Fruit fly (Drosophila melanogaster): ENCODE measurements around the gene CG13116.

CG13116 gene

dm6 chr2L:9758856-9759255 lies 29.1 kb downstream of the CG13116 start (continued):
- TF ChIP-seq CG13287 (GFP tag; IDR thresholded peaks at IDR 0.05; ENCODE audit: partially characterized antibody) (peak; percentile 95), cato (GFP tag; optimal IDR thresholded peaks at IDR 0.05; ENCODE audit: borderline replicate concordance) (peak; percentile 4), CG13123 (GFP tag; optimal IDR thresholded peaks at IDR 0.05) (no peak), Pdp1 (GFP tag; optimal IDR thresholded peaks at IDR 0.05) (peak; percentile 41 to 54), Ssrp (tag; optimal IDR thresholded peaks at IDR 0.05) (no peak), Ravus (GFP tag; IDR thresholded peaks at IDR 0.05) (no peak), Hsf (GFP tag; optimal IDR thresholded peaks at IDR 0.05) (peak; percentile 40), tap (tag; optimal IDR thresholded peaks at IDR 0.05) (peak; percentile 7), ssp (GFP tag; IDR thresholded peaks at IDR 0.05) (peak; percentile 45), pho (GFP tag; optimal IDR thresholded peaks at IDR 0.05) (peak; percentile 67), Meics (GFP tag; optimal IDR thresholded peaks at IDR 0.05) (peak; percentile 58), CG8924 (tag; optimal IDR thresholded peaks at IDR 0.05) (peak; percentile 61), Camta (GFP tag; optimal IDR thresholded peaks at IDR 0.05) (no peak), prd (optimal IDR thresholded peaks at IDR 0.05) (no peak), prd (GFP tag; IDR thresholded peaks at IDR 0.05) (peak; percentile 88), CG13775 (GFP tag; optimal IDR thresholded peaks at IDR 0.05) (peak; percentile 36), Jarid2 (GFP tag; optimal IDR thresholded peaks at IDR 0.05) (no peak), CG5953 (GFP tag; IDR thresholded peaks at IDR 0.05) (0 out of 2 replicates have a peak, but pooled peaks have one; percentile 18), CG15479 (GFP tag; optimal IDR thresholded peaks at IDR 0.05) (peak; percentile 3), zfh1 (GFP tag; IDR thresholded peaks at IDR 0.05) (peak; percentile 79), CG2202 (tag; optimal IDR thresholded peaks at IDR 0.05) (no peak), Antp (GFP tag; optimal IDR thresholded peaks at IDR 0.05) (peak; percentile 69), Bteb2 (GFP tag; optimal IDR thresholded peaks at IDR 0.05) (no peak), CG4617 (GFP tag; optimal IDR thresholded peaks at IDR 0.05; ENCODE audit: borderline replicate concordance) (no peak), ham (GFP tag; IDR thresholded peaks at IDR 0.05) (peak; percentile 9; the same call in 1 of the 2 replicates), CG6813 (GFP tag; optimal IDR thresholded peaks at IDR 0.05) (peak; percentile 11), CG31441 (GFP tag; IDR thresholded peaks at IDR 0.05) (peak; percentile 52; the same call in 1 of the 2 replicates), ind (GFP tag; optimal IDR thresholded peaks at IDR 0.05) (peak; percentile 55), Sry-β (GFP tag; optimal IDR thresholded peaks at IDR 0.05) (peak; percentile 37), pnt (GFP tag; optimal IDR thresholded peaks at IDR 0.05) (no peak), danr (GFP tag; IDR thresholded peaks at IDR 0.05) (peak; percentile 25; the same call in 1 of the 2 replicates), gem (tag; optimal IDR thresholded peaks at IDR 0.05) (peak; percentile 62), CG6689 (GFP tag; IDR thresholded peaks at IDR 0.05) (peak; percentile 32; the same call in 1 of the 2 replicates), CG7839 (tag; optimal IDR thresholded peaks at IDR 0.05) (peak; percentile 40), ranshi (GFP tag; IDR thresholded peaks at IDR 0.05) (peak; percentile 53; the same call in 1 of the 2 replicates), twi (tag; optimal IDR thresholded peaks at IDR 0.05) (peak; percentile 22), CG4404 (GFP tag; IDR thresholded peaks at IDR 0.05) (peak; percentile 42; the same call in 1 of the 2 replicates), CG2889 (GFP tag; IDR thresholded peaks at IDR 0.05) (no peak), repo (GFP tag; optimal IDR thresholded peaks at IDR 0.05) (no peak), pita (GFP tag; optimal IDR thresholded peaks at IDR 0.05) (no peak), E2f1 (GFP tag; IDR thresholded peaks at IDR 0.05) (peak; percentile 63), Sry-δ (GFP tag; optimal IDR thresholded peaks at IDR 0.05) (peak; percentile 93), H15 (GFP tag; IDR thresholded peaks at IDR 0.05) (peak; percentile 60; the same call in 1 of the 3 replicates), Gug (GFP tag; IDR thresholded peaks at IDR 0.05) (peak; percentile 88; the same call in 3 of the 4 replicates), CG17568 (GFP tag; optimal IDR thresholded peaks at IDR 0.05) (no peak), CG32532 (GFP tag; IDR thresholded peaks at IDR 0.05) (peak; percentile 80), yki (optimal IDR thresholded peaks at IDR 0.05) (no peak), CG2199 (GFP tag; IDR thresholded peaks at IDR 0.05) (peak; percentile 82; the same call in 1 of the 3 replicates), pb (GFP tag; optimal IDR thresholded peaks at IDR 0.05) (peak; percentile 48), jigr1 (GFP tag; IDR thresholded peaks at IDR 0.05) (0 out of 3 replicates have a peak, but pooled peaks have one; percentile 16), CG9797 (GFP tag; optimal IDR thresholded peaks at IDR 0.05) (no peak), CG6765 (GFP tag; optimal IDR thresholded peaks at IDR 0.05) (no peak)
